Worm (Caenorhabditis elegans) whole organism, L1 larva: ENCODE results near the gene nhr-71.
A peak's percentile ranks its signal among the peaks of the same experiment; 100 is the strongest.

Source experiments
- C16A3.4 ChIP-seq: fragments of 150-350 bp; optimal IDR thresholded peaks from 2 replicates; lab custom pipeline; 2014; ENCODE audit warnings: missing biosample characterization, missing genetic modification characterization
- Y116A8C.19 ChIP-seq: sonication (generic microtip); optimal IDR thresholded peaks from 2 replicates; lab custom pipeline; 2016; ENCODE audit warnings: missing compliant biosample characterization, missing genetic modification characterization, borderline replicate concordance
- ama-1 ChIP-seq: fragments of 150-350 bp; optimal IDR thresholded peaks from 2 replicates; lab custom pipeline; 2014
- ceh-8 ChIP-seq: fragments of 200-800 bp; sonication (Bioruptor generic); optimal IDR thresholded peaks from 2 replicates; lab custom pipeline; 2018; ENCODE audit warnings: mild to moderate bottlenecking, missing genetic modification characterization, moderate library complexity, missing compliant biosample characterization
- ceh-88 ChIP-seq: fragments of 200-800 bp; sonication (Bioruptor generic); IDR thresholded peaks from 2 replicates; pipeline ENCODE4 v1.3.6; 2022; ENCODE audit warnings: missing genetic modification characterization, missing compliant biosample characterization
- ces-1 ChIP-seq: fragments of 150-350 bp; optimal IDR thresholded peaks from 2 replicates; lab custom pipeline; 2014; ENCODE audit warnings: missing biosample characterization, missing genetic modification reagents, missing genetic modification characterization
- dpl-1 ChIP-seq, 3 experiments: fragments of 150-350 bp in 2 of 3; sonication (generic microtip) in 1 of 3; optimal IDR thresholded peaks; 2 replicates each; lab custom pipeline; 2014 to 2017; ENCODE audit warnings: missing biosample characterization in 3 of 3, missing genetic modification characterization in 3 of 3, missing genetic modification reagents in 3 of 3
- efl-1 ChIP-seq, 4 experiments: fragments of 150-350 bp; optimal IDR thresholded peaks in 3 of 4; peaks in 1 of 4; 1 replicate in 1 of 4; 2 replicates in 3 of 4; lab custom pipeline; 2014; ENCODE audit warnings: missing biosample characterization in 2 of 4, missing genetic modification characterization in 2 of 4, missing genetic modification reagents in 2 of 4
- efl-3 ChIP-seq: fragments of 200-800 bp; sonication (Bioruptor generic); optimal IDR thresholded peaks from 2 replicates; lab custom pipeline; 2018; ENCODE audit warnings: mild to moderate bottlenecking, missing genetic modification characterization, missing compliant biosample characterization
- egl-13 ChIP-seq: sonication (generic microtip); optimal IDR thresholded peaks from 2 replicates; lab custom pipeline; 2016; ENCODE audit warnings: missing genotype, missing genetic modification reagents, missing genetic modification characterization, missing compliant biosample characterization
- elt-2 ChIP-seq: sonication (generic microtip); optimal IDR thresholded peaks from 2 replicates; lab custom pipeline; 2016; ENCODE audit warnings: missing genetic modification characterization, mild to moderate bottlenecking, inconsistent platforms, missing compliant biosample characterization, missing genetic modification reagents
- elt-3 ChIP-seq, 6 experiments: fragments of 150-350 bp in 1 of 6; sonication (generic microtip); optimal IDR thresholded peaks; 2 replicates each; lab custom pipeline; 2017 to 2018; ENCODE audit warnings: missing biosample characterization in 6 of 6, missing genetic modification characterization in 6 of 6, inconsistent platforms in 1 of 6
- fkh-10 ChIP-seq: sonication (generic microtip); optimal IDR thresholded peaks from 2 replicates; lab custom pipeline; 2017; ENCODE audit warnings: missing biosample characterization, missing genetic modification reagents, missing genetic modification characterization
- hpl-2 ChIP-seq: fragments of 150-350 bp; optimal IDR thresholded peaks from 2 replicates; lab custom pipeline; 2014; ENCODE audit warnings: missing biosample characterization, missing genetic modification reagents, missing genetic modification characterization
- isw-1 ChIP-seq: fragments of 200-800 bp; sonication (Bioruptor generic); IDR thresholded peaks from 2 replicates; pipeline ENCODE4 v1.3.6; 2022; ENCODE audit warnings: missing genetic modification characterization, missing compliant biosample characterization
- jun-1 ChIP-seq: fragments of 150-350 bp; optimal IDR thresholded peaks from 2 replicates; lab custom pipeline; 2014; ENCODE audit warnings: missing biosample characterization, missing genetic modification reagents, missing genetic modification characterization
- lin-35 ChIP-seq, 2 experiments: fragments of 150-350 bp; optimal IDR thresholded peaks; 2 replicates each; lab custom pipeline; 2014; ENCODE audit warnings: missing biosample characterization in 2 of 2, missing genetic modification characterization in 2 of 2, missing genetic modification reagents in 2 of 2
- lin-39 ChIP-seq: fragments of 150-350 bp; optimal IDR thresholded peaks from 2 replicates; lab custom pipeline; 2014; ENCODE audit warnings: missing biosample characterization, missing genetic modification reagents, missing genetic modification characterization
- nhr-11 ChIP-seq: fragments of 150-350 bp; optimal IDR thresholded peaks from 2 replicates; lab custom pipeline; 2014; ENCODE audit warnings: missing biosample characterization, missing genetic modification characterization
- nhr-12 ChIP-seq: sonication (generic microtip); optimal IDR thresholded peaks from 2 replicates; lab custom pipeline; 2017; ENCODE audit warnings: missing biosample characterization, missing genetic modification characterization
- nhr-19 ChIP-seq: fragments of 200-800 bp; sonication (Bioruptor generic); conservative IDR thresholded peaks from 2 replicates; pipeline ENCODE4 v1.3.6; 2022; ENCODE audit warnings: missing genetic modification characterization, missing compliant biosample characterization
- nhr-20 ChIP-seq: sonication (generic microtip); optimal IDR thresholded peaks from 2 replicates; lab custom pipeline; 2016; ENCODE audit warnings: mild to moderate bottlenecking, missing genetic modification characterization, missing compliant biosample characterization
- nhr-71 ChIP-seq: sonication (generic microtip); optimal IDR thresholded peaks from 2 replicates; lab custom pipeline; 2016; ENCODE audit warnings: mild to moderate bottlenecking, missing genetic modification characterization, moderate library complexity, missing compliant biosample characterization
- nhr-84 ChIP-seq: sonication (generic microtip); optimal IDR thresholded peaks from 2 replicates; lab custom pipeline; 2017; ENCODE audit warnings: missing biosample characterization, missing genetic modification characterization
- nhr-90 ChIP-seq: sonication (generic microtip); optimal IDR thresholded peaks from 2 replicates; lab custom pipeline; 2016; ENCODE audit warnings: mild to moderate bottlenecking, missing genetic modification characterization, missing compliant biosample characterization; ENCODE audit not compliant: poor library complexity
- pag-3 ChIP-seq: sonication (generic microtip); optimal IDR thresholded peaks from 2 replicates; lab custom pipeline; 2017; ENCODE audit warnings: missing genetic modification characterization, mild to moderate bottlenecking, missing compliant biosample characterization, antibody characterized with exemption, borderline replicate concordance; ENCODE audit not compliant: insufficient read depth
- pax-3 ChIP-seq: fragments of 200-800 bp; sonication (Bioruptor generic); optimal IDR thresholded peaks from 2 replicates; lab custom pipeline; 2018; ENCODE audit warnings: mild to moderate bottlenecking, missing genetic modification characterization, moderate library complexity, missing compliant biosample characterization
- pqm-1 ChIP-seq: sonication (generic microtip); optimal IDR thresholded peaks from 3 replicates; lab custom pipeline; 2017; ENCODE audit warnings: missing biosample characterization, missing genetic modification characterization
- rnt-1 ChIP-seq: sonication (generic microtip); optimal IDR thresholded peaks from 2 replicates; lab custom pipeline; 2016; ENCODE audit warnings: mild to moderate bottlenecking, missing genetic modification characterization, moderate library complexity, missing compliant biosample characterization
- sup-37 ChIP-seq: fragments of 200-800 bp; sonication (Bioruptor generic); optimal IDR thresholded peaks from 2 replicates; lab custom pipeline; 2018; ENCODE audit warnings: mild to moderate bottlenecking, missing genetic modification characterization, missing compliant biosample characterization
- tbx-2 ChIP-seq: sonication (generic microtip); optimal IDR thresholded peaks from 2 replicates; lab custom pipeline; 2016; ENCODE audit warnings: missing genetic modification characterization, missing compliant biosample characterization
- tlp-1 ChIP-seq: fragments of 150-350 bp; optimal IDR thresholded peaks from 2 replicates; lab custom pipeline; 2014; ENCODE audit warnings: missing biosample characterization, missing genetic modification characterization
- unc-30 ChIP-seq: sonication (generic microtip); optimal IDR thresholded peaks from 2 replicates; lab custom pipeline; 2017; ENCODE audit warnings: missing biosample characterization, missing genetic modification characterization
- unc-86 ChIP-seq: sonication (generic microtip); optimal IDR thresholded peaks from 2 replicates; lab custom pipeline; 2016; ENCODE audit warnings: missing genetic modification characterization, missing compliant biosample characterization
- xbp-1 ChIP-seq: sonication (generic microtip); optimal IDR thresholded peaks from 2 replicates; lab custom pipeline; 2016; ENCODE audit warnings: missing genetic modification characterization, missing compliant biosample characterization
- zip-4 ChIP-seq: fragments of 200-800 bp; sonication (Bioruptor generic); optimal IDR thresholded peaks from 2 replicates; lab custom pipeline; 2018; ENCODE audit warnings: mild to moderate bottlenecking, missing genetic modification characterization, moderate library complexity, missing compliant biosample characterization

nhr-71 gene

DNA sequence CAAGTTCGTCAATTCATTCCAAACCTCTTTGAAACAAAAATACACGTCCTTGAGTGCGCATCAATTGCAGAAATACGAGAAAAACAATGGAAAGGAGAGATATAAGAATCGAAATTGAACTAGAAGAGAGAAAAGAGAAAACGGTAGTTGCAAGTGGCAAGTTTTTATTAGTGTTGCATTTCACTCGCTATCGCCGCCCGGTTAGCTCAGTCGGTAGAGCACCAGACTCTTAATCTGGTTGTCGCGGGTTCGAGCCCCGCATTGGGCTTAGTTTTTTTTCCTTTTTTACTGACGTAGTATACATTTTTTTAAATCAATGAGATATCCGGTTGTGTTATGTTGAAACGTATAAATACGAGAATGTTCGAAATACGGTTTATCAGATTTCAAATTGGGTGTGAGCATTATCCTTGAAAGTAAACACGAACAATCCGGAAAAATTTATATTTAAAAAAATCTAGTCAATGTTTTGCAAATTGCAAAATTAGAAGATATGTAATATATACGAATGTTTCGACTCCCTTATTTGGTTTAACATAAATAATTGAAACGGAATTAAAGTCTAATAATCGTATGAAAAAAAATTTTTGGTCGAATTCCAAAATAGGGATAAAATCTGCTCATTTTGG is 34.4 kb downstream of the nhr-71 start (continued):
- TF ChIP-seq efl-3 (GFP tag; lab: Kevin White, UChicago) (no peak), tbx-2 (tag; lab: Kevin White, UChicago) (peak; percentile 32), C16A3.4 (tag; lab: Kevin White, UChicago) (no peak), ama-1 (no peak), ceh-88 (no peak), hpl-2 (GFP tag; lab: Kevin White, UChicago) (no peak), egl-13 (tag; lab: Kevin White, UChicago) (no peak), zip-4 (no peak)

- TF ChIP-seq ces-1 (GFP tag; lab: Kevin White, UChicago) = no peak
- TF ChIP-seq unc-30 (tag; lab: Kevin White, UChicago) = no peak
- TF ChIP-seq tlp-1 = no peak
- peak; percentile 38 for TF ChIP-seq elt-2
- no peak for TF ChIP-seq pqm-1 (tag; lab: Kevin White, UChicago)
- no peak for TF ChIP-seq Y116A8C.19
- peak in 1 of 6 experiments; percentile 30 for TF ChIP-seq elt-3 (tag; optimal IDR thresholded peaks at IDR 0.05; lab: Kevin White, UChicago)
- TF ChIP-seq nhr-90 = peak; percentile 50
- TF ChIP-seq ceh-88 = no peak
- no peak for TF ChIP-seq isw-1 (GFP tag; lab: Robert Waterston, UW)
- peak; percentile 42 for TF ChIP-seq nhr-19 (GFP tag; lab: Robert Waterston, UW)
- peak in 1 of 2 experiments; percentile 23 for TF ChIP-seq lin-35 (GFP tag; optimal IDR thresholded peaks at IDR 0.05; lab: Kevin White, UChicago)
- TF ChIP-seq xbp-1 (tag; lab: Kevin White, UChicago) = no peak
- TF ChIP-seq efl-1 (optimal IDR thresholded peaks at IDR 0.05; lab: Kevin White, UChicago) = no peak
- TF ChIP-seq efl-1 (GFP tag; optimal IDR thresholded peaks at IDR 0.05 in 1 of 2; lab: Kevin White, UChicago) = peak in 1 of 2 experiments; percentile 89
- peak; percentile 15 for TF ChIP-seq nhr-71
- TF ChIP-seq jun-1 (tag; lab: Kevin White, UChicago) = no peak
- peak; percentile 37 for TF ChIP-seq rnt-1 (tag; lab: Kevin White, UChicago)
- no peak for TF ChIP-seq nhr-11 (tag; lab: Kevin White, UChicago)
- TF ChIP-seq nhr-20 (tag; lab: Kevin White, UChicago) = peak; percentile 43
- TF ChIP-seq, all 84 proteins: peak for 9
Measured at ce11 chrX:13782074-13782462, 35.0 kb downstream of the nhr-71 start.

DNA sequence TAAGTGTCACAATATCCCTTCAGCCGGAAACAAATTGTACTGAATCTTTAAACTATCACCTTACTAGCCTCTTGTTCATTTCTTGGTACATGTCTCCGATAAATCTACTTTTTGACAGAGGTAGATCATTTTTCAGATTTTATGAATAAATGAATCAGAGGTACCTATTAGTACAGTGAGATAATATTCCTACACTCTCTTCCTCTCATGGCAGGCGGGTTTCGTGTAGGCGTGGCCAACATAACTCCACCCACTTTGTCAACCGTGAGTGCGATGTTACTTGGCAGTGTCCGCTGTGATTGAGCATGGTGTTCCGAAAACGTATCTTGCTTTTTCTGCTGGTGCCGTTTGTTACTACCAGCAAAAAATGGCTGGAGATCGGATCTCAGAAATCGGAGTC is 38.2 kb downstream of the nhr-71 start, which contains the start of gene F55F3.4:
Gene F55F3.4, plus strand, starts transcription at position 301 of the 400 bp plus-strand sequence.
- TF ChIP-seq nhr-90 (no peak), pag-3 (no peak), nhr-19 (GFP tag; lab: Robert Waterston, UW) (no peak), pax-3 (tag; lab: Kevin White, UChicago) (no peak), ceh-8 (GFP tag; lab: Kevin White, UChicago) (no peak), lin-35 (GFP tag; optimal IDR thresholded peaks at IDR 0.05; lab: Kevin White, UChicago) (no peak), tlp-1 (no peak), xbp-1 (tag; lab: Kevin White, UChicago) (no peak), sup-37 (GFP tag; lab: Kevin White, UChicago) (no peak)

DNA sequence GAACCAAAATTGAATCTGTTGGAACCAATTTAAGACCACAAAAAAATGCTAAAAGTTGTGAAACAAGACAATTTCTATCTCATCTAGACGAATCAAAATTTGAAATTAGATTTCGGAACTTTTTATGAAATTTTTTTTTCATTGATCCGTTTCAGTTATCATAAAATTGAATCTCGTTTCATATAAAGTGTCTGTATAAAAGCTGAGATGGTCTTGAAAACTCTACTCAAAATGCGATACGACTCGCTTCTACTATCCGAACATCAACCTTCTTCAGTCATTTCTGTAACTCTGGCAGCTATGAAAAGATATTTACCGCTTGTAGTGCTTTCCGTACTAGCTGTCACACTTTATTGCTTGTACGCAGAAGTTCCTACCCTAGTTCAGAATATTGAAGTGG is 43.4 kb downstream of the nhr-71 start, which contains the start of gene ZK1086.3:
Gene ZK1086.3, plus strand, starts transcription at position 301 of the 400 bp plus-strand sequence.
- TF ChIP-seq nhr-11 (tag; lab: Kevin White, UChicago) (no peak), fkh-10 (GFP tag; lab: Kevin White, UChicago) (no peak), lin-39 (tag; lab: Kevin White, UChicago) (no peak), nhr-71 (no peak), nhr-12 (tag; lab: Kevin White, UChicago) (no peak), ama-1 (no peak), unc-86 (tag; lab: Kevin White, UChicago) (no peak), dpl-1 (GFP tag; optimal IDR thresholded peaks at IDR 0.05; lab: Kevin White, UChicago) (no peak), efl-1 (optimal IDR thresholded peaks at IDR 0.05; lab: Kevin White, UChicago) (no peak), efl-1 (GFP tag; optimal IDR thresholded peaks at IDR 0.05 in 1 of 2; lab: Kevin White, UChicago) (no peak), elt-3 (tag; optimal IDR thresholded peaks at IDR 0.05; lab: Kevin White, UChicago) (no peak), nhr-84 (no peak), tlp-1 (no peak)
